Worm (Caenorhabditis elegans) whole organism, L4 larva: Measurements from ENCODE around the gene arl-1.

Experiments used
- F10B5.3 ChIP-seq: sonication (generic microtip); optimal IDR thresholded peaks from 2 replicates; lab custom pipeline; 2016; ENCODE audit warnings: mild to moderate bottlenecking, missing genetic modification characterization, missing compliant biosample characterization
- F26F4.8 ChIP-seq: fragments of 200-800 bp; sonication (Bioruptor generic); conservative IDR thresholded peaks from 2 replicates; pipeline ENCODE4 v1.3.6; 2022; ENCODE audit warnings: missing genetic modification characterization, missing compliant biosample characterization
- F49E8.2 ChIP-seq: sonication (generic microtip); optimal IDR thresholded peaks from 2 replicates; lab custom pipeline; 2016; ENCODE audit warnings: missing compliant biosample characterization, mild to moderate bottlenecking, missing genetic modification characterization, borderline replicate concordance
- R02D3.7 ChIP-seq: fragments of 150-350 bp; sonication (generic microtip); optimal IDR thresholded peaks from 3 replicates; lab custom pipeline; 2014; ENCODE audit warnings: missing biosample characterization, missing genetic modification characterization
- T26A8.4 ChIP-seq: fragments of 200-800 bp; sonication (Bioruptor generic); IDR thresholded peaks from 2 replicates; pipeline ENCODE4 v1.3.6; 2022; ENCODE audit warnings: missing genetic modification characterization, missing compliant biosample characterization
- Y105C5A.15 ChIP-seq: fragments of 200-800 bp; sonication (Bioruptor generic); IDR thresholded peaks from 2 replicates; pipeline ENCODE4 v1.3.6; 2022; ENCODE audit warnings: missing genetic modification characterization, missing compliant biosample characterization
- Y48G9A.11 ChIP-seq: fragments of 200-800 bp; sonication (Bioruptor generic); IDR thresholded peaks from 2 replicates; pipeline ENCODE4 v1.3.6; 2022; ENCODE audit warnings: missing genetic modification reagents, missing genetic modification characterization, missing compliant biosample characterization
- Y5F2A.4 ChIP-seq: fragments of 200-800 bp; sonication (Bioruptor generic); optimal IDR thresholded peaks from 2 replicates; lab custom pipeline; 2018; ENCODE audit warnings: mild to moderate bottlenecking, missing genetic modification characterization, missing compliant biosample characterization
- Y75B8A.6 ChIP-seq: fragments of 200-800 bp; sonication (Bioruptor generic); IDR thresholded peaks from 2 replicates; pipeline ENCODE4 v1.3.6; 2022; ENCODE audit warnings: missing genetic modification reagents, missing genetic modification characterization, missing compliant biosample characterization
- ZK337.2 ChIP-seq: fragments of 200-800 bp; sonication (Bioruptor generic); IDR thresholded peaks from 2 replicates; pipeline ENCODE4 v1.3.6; 2022; ENCODE audit warnings: missing genetic modification reagents, missing genetic modification characterization, missing compliant biosample characterization
- ZK546.5 ChIP-seq, 2 experiments: sonication (generic microtip); optimal IDR thresholded peaks; 2 replicates each; lab custom pipeline; 2017; ENCODE audit warnings: missing biosample characterization in 2 of 2, missing genetic modification characterization in 2 of 2
- aha-1 ChIP-seq: fragments of 150-350 bp; peaks from one replicate; lab custom pipeline; 2014; ENCODE audit warnings: missing biosample characterization, missing genetic modification characterization
- ama-1 ChIP-seq: fragments of 150-350 bp; optimal IDR thresholded peaks from 2 replicates; lab custom pipeline; 2014; ENCODE audit warnings: inconsistent platforms, mixed read lengths
- ceh-20 ChIP-seq: fragments of 200-800 bp; sonication (Bioruptor generic); IDR thresholded peaks from 2 replicates; pipeline ENCODE4 v1.3.6; 2022; ENCODE audit warnings: missing genetic modification reagents, missing genetic modification characterization, missing compliant biosample characterization
- ceh-28 ChIP-seq: fragments of 150-350 bp; optimal IDR thresholded peaks from 2 replicates; lab custom pipeline; 2014; ENCODE audit warnings: missing biosample characterization, missing genetic modification reagents, missing genetic modification characterization
- ceh-44 ChIP-seq: fragments of 200-800 bp; sonication (Bioruptor generic); IDR thresholded peaks from 2 replicates; pipeline ENCODE4 v1.3.6; 2022; ENCODE audit warnings: missing genetic modification reagents, missing genetic modification characterization, missing compliant biosample characterization
- cey-2 ChIP-seq: sonication (generic microtip); optimal IDR thresholded peaks from 3 replicates; lab custom pipeline; 2017; ENCODE audit warnings: missing genetic modification characterization, mild to moderate bottlenecking, missing compliant biosample characterization, antibody characterized with exemption, borderline replicate concordance; ENCODE audit not compliant: insufficient read depth
- ctbp-1 ChIP-seq: fragments of 200-800 bp; sonication (Bioruptor generic); IDR thresholded peaks from 2 replicates; pipeline ENCODE4 v1.3.6; 2022; ENCODE audit warnings: missing genetic modification reagents, missing genetic modification characterization, missing compliant biosample characterization
- daf-19 ChIP-seq: fragments of 200-800 bp; sonication (Bioruptor generic); conservative IDR thresholded peaks from 2 replicates; pipeline ENCODE4 v1.3.6; 2022; ENCODE audit warnings: missing genetic modification characterization, missing compliant biosample characterization
- daf-8 ChIP-seq: fragments of 200-800 bp; sonication (Bioruptor generic); IDR thresholded peaks from 2 replicates; pipeline ENCODE4 v1.3.6; 2022; ENCODE audit warnings: missing genetic modification characterization, missing compliant biosample characterization
- dmd-8 ChIP-seq: fragments of 200-800 bp; sonication (Bioruptor generic); IDR thresholded peaks from 2 replicates; pipeline ENCODE4 v1.3.6; 2022; ENCODE audit warnings: missing genetic modification characterization, missing compliant biosample characterization
- duxl-1 ChIP-seq: sonication (generic microtip); optimal IDR thresholded peaks from 2 replicates; lab custom pipeline; 2016; ENCODE audit warnings: mild to moderate bottlenecking, missing genetic modification characterization, moderate library complexity, missing compliant biosample characterization; ENCODE audit not compliant: poor library complexity
- egl-43 ChIP-seq: fragments of 200-800 bp; sonication (Bioruptor generic); IDR thresholded peaks from 2 replicates; pipeline ENCODE4 v1.3.6; 2022; ENCODE audit warnings: missing genetic modification reagents, missing genetic modification characterization, missing compliant biosample characterization
- fkh-10 ChIP-seq: fragments of 150-350 bp; optimal IDR thresholded peaks from 2 replicates; lab custom pipeline; 2014; ENCODE audit warnings: missing biosample characterization, missing genetic modification reagents, missing genetic modification characterization
- fos-1 ChIP-seq: fragments of 150-350 bp; optimal IDR thresholded peaks from 2 replicates; lab custom pipeline; 2014; ENCODE audit warnings: missing biosample characterization, missing genetic modification characterization
- hmg-1.1 ChIP-seq: fragments of 200-800 bp; sonication (Bioruptor generic); IDR thresholded peaks from 2 replicates; pipeline ENCODE4 v1.3.6; 2022; ENCODE audit warnings: missing genetic modification reagents, missing genetic modification characterization, missing compliant biosample characterization
- lim-7 ChIP-seq: fragments of 200-800 bp; sonication (Bioruptor generic); IDR thresholded peaks from 2 replicates; pipeline ENCODE4 v1.3.6; 2022; ENCODE audit warnings: missing genetic modification characterization, missing compliant biosample characterization
- lin-13 ChIP-seq: fragments of 150-350 bp; optimal IDR thresholded peaks from 2 replicates; lab custom pipeline; 2014; ENCODE audit warnings: missing biosample characterization, missing genetic modification reagents, missing genetic modification characterization
- lin-29 ChIP-seq: fragments of 200-800 bp; sonication (Bioruptor generic); IDR thresholded peaks from 2 replicates; pipeline ENCODE4 v1.3.6; 2022; ENCODE audit warnings: missing genetic modification reagents, missing genetic modification characterization, missing compliant biosample characterization
- madf-5 ChIP-seq, 2 experiments: fragments of 200-800 bp; sonication (Bioruptor generic); IDR thresholded peaks; 2 replicates each; pipeline ENCODE4 v1.3.6; 2022; ENCODE audit warnings: missing compliant biosample characterization in 2 of 2, missing genetic modification characterization in 2 of 2
- madf-9 ChIP-seq: fragments of 200-800 bp; sonication (Bioruptor generic); conservative IDR thresholded peaks from 2 replicates; pipeline ENCODE4 v1.3.6; 2022; ENCODE audit warnings: missing genetic modification reagents, missing genetic modification characterization, missing compliant biosample characterization
- mdl-1 ChIP-seq, 2 experiments: fragments of 150-350 bp in 1 of 2; sonication (generic microtip) in 1 of 2; optimal IDR thresholded peaks; 2 replicates each; lab custom pipeline; 2014 to 2017; ENCODE audit warnings: missing biosample characterization in 2 of 2, missing genetic modification characterization in 2 of 2
- mdt-29 ChIP-seq: fragments of 200-800 bp; sonication (Bioruptor generic); IDR thresholded peaks from 2 replicates; pipeline ENCODE4 v1.3.6; 2022; ENCODE audit warnings: missing genetic modification reagents, missing genetic modification characterization, missing compliant biosample characterization
- mxl-2 ChIP-seq: fragments of 200-800 bp; sonication (Bioruptor generic); conservative IDR thresholded peaks from 2 replicates; pipeline ENCODE4 v1.3.6; 2022; ENCODE audit warnings: missing genetic modification reagents, missing genetic modification characterization, missing compliant biosample characterization
- nhr-6 ChIP-seq: fragments of 150-350 bp; optimal IDR thresholded peaks from 2 replicates; lab custom pipeline; 2014; ENCODE audit warnings: missing biosample characterization, missing genetic modification characterization
- nhr-77 ChIP-seq: fragments of 150-350 bp; optimal IDR thresholded peaks from 2 replicates; lab custom pipeline; 2014; ENCODE audit warnings: missing biosample characterization, missing genetic modification characterization
- pha-4 ChIP-seq, 2 experiments: fragments of 150-350 bp in 1 of 2; fragments of 200-800 bp in 1 of 2; sonication (Bioruptor generic) in 1 of 2; IDR thresholded peaks in 1 of 2; optimal IDR thresholded peaks in 1 of 2; 2 replicates each; pipeline versions ENCODE4 v1.3.6 to Lab custom; 2014 to 2022; ENCODE audit warnings: missing genetic modification characterization in 2 of 2, missing genetic modification reagents in 2 of 2, missing biosample characterization in 1 of 2, missing compliant biosample characterization in 1 of 2
- pqm-1 ChIP-seq: sonication (generic microtip); optimal IDR thresholded peaks from 2 replicates; lab custom pipeline; 2017; ENCODE audit warnings: missing biosample characterization, missing genetic modification characterization
- sdz-12 ChIP-seq: fragments of 200-800 bp; sonication (Bioruptor generic); optimal IDR thresholded peaks from 2 replicates; lab custom pipeline; 2018; ENCODE audit warnings: mild to moderate bottlenecking, missing genetic modification characterization, missing compliant biosample characterization
- snpc-1.2 ChIP-seq: fragments of 200-800 bp; sonication (Bioruptor generic); IDR thresholded peaks from 2 replicates; pipeline ENCODE4 v1.3.6; 2022; ENCODE audit warnings: missing genetic modification reagents, missing genetic modification characterization, missing compliant biosample characterization
- tag-97 ChIP-seq: fragments of 200-800 bp; sonication (Bioruptor generic); IDR thresholded peaks from 2 replicates; pipeline ENCODE4 v1.3.6; 2022; ENCODE audit warnings: missing genetic modification characterization, missing compliant biosample characterization
- tra-1 ChIP-seq: fragments of 200-800 bp; sonication (Bioruptor generic); IDR thresholded peaks from 2 replicates; pipeline ENCODE4 v1.3.6; 2022; ENCODE audit warnings: missing genetic modification reagents, missing genetic modification characterization, missing compliant biosample characterization
- unc-39 ChIP-seq: sonication (generic microtip); optimal IDR thresholded peaks from 2 replicates; lab custom pipeline; 2017; ENCODE audit warnings: missing biosample characterization, missing genetic modification characterization
- vab-7 ChIP-seq: fragments of 200-800 bp; sonication (Bioruptor generic); IDR thresholded peaks from 2 replicates; pipeline ENCODE4 v1.3.6; 2022; ENCODE audit warnings: missing genetic modification reagents, missing genetic modification characterization, missing compliant biosample characterization
- zag-1 ChIP-seq: fragments of 150-350 bp; optimal IDR thresholded peaks from 2 replicates; lab custom pipeline; 2014; ENCODE audit warnings: missing biosample characterization, missing genetic modification characterization
- zfp-2 ChIP-seq: sonication (generic microtip); optimal IDR thresholded peaks from 2 replicates; lab custom pipeline; 2016; ENCODE audit warnings: mild to moderate bottlenecking, missing genetic modification characterization, missing compliant biosample characterization
- ztf-11 ChIP-seq: fragments of 150-350 bp; optimal IDR thresholded peaks from 2 replicates; lab custom pipeline; 2014; ENCODE audit warnings: missing biosample characterization, missing genetic modification characterization
- ztf-7 ChIP-seq: fragments of 150-350 bp; optimal IDR thresholded peaks from 2 replicates; lab custom pipeline; 2014; ENCODE audit warnings: missing biosample characterization, missing genetic modification characterization

The arl-1 gene

ce11 chrII:8561227-8561626 lies 20.6 kb upstream of the arl-1 start, which contains the start of gene iff-2 (continued):
- peak; percentile 92 for TF ChIP-seq mxl-2 (GFP tag; lab: Robert Waterston, UW)
- peak; percentile 99 for TF ChIP-seq nhr-77 (tag; lab: Kevin White, UChicago)
- TF ChIP-seq vab-7 = peak; percentile 93
- peak; percentile 58 for TF ChIP-seq fos-1 (tag; lab: Kevin White, UChicago)
- no peak for TF ChIP-seq F26F4.8
- TF ChIP-seq lin-13 (GFP tag; lab: Kevin White, UChicago) = peak; percentile 99
- TF ChIP-seq mdl-1 (tag; optimal IDR thresholded peaks at IDR 0.05; lab: Kevin White, UChicago) = peak; percentile 93 to 99
- peak; percentile 98 for TF ChIP-seq ctbp-1
- no peak; the same call in 1 of the 2 replicates for TF ChIP-seq dmd-8 (GFP tag; lab: Robert Waterston, UW)
- peak; percentile 50 for TF ChIP-seq R02D3.7 (tag; lab: Kevin White, UChicago)
- no peak; the same call in 1 of the 2 replicates for TF ChIP-seq egl-43
- peak; percentile 99 for TF ChIP-seq hmg-1.1 (GFP tag; lab: Robert Waterston, UW)
- peak; percentile 81 for TF ChIP-seq zag-1 (tag; lab: Kevin White, UChicago)
- peak; percentile 100 for TF ChIP-seq zfp-2 (tag; lab: Kevin White, UChicago)
- peak; percentile 99 for TF ChIP-seq nhr-6 (tag; lab: Kevin White, UChicago)
- TF ChIP-seq Y105C5A.15 (GFP tag; lab: Robert Waterston, UW) = no peak
- TF ChIP-seq ceh-20 = peak; percentile 98
- peak; percentile 87 for TF ChIP-seq ztf-7 (tag; lab: Kevin White, UChicago)
- peak; percentile 75 for TF ChIP-seq F10B5.3 (tag; lab: Kevin White, UChicago)
- peak in 1 of 2 experiments; percentile 89; a peak in 1 of 4 replicates for TF ChIP-seq madf-5 (GFP tag; IDR thresholded peaks at IDR 0.05; lab: Robert Waterston, UW)
- TF ChIP-seq fkh-10 (GFP tag; lab: Kevin White, UChicago) = peak; percentile 99
- TF ChIP-seq lin-29 (GFP tag; lab: Robert Waterston, UW) = peak; percentile 88
- TF ChIP-seq pqm-1 = peak; percentile 92
- peak; percentile 41 for TF ChIP-seq ceh-28
- TF ChIP-seq ZK337.2 (GFP tag; lab: Robert Waterston, UW) = peak; percentile 63; the same call in 1 of the 2 replicates
- TF ChIP-seq duxl-1 (tag; lab: Kevin White, UChicago) = peak; percentile 97
- peak; percentile 96 for TF ChIP-seq Y75B8A.6
- TF ChIP-seq mdt-29 (GFP tag; lab: Robert Waterston, UW) = no peak; the same call in none of the 2 replicates
- TF ChIP-seq Y48G9A.11 (GFP tag; lab: Robert Waterston, UW) = no peak; the same call in 1 of the 2 replicates
- TF ChIP-seq ZK546.5 (tag; optimal IDR thresholded peaks at IDR 0.05; lab: Kevin White, UChicago) = peak; percentile 47 to 92
- TF ChIP-seq unc-39 (tag; lab: Kevin White, UChicago) = no peak
- peak; percentile 98 for TF ChIP-seq tra-1
- peak; percentile 60 for TF ChIP-seq sdz-12 (GFP tag; lab: Kevin White, UChicago)
- TF ChIP-seq cey-2 (tag; lab: Kevin White, UChicago) = peak; percentile 85
- TF ChIP-seq, all 104 proteins: peak for 87

DNA sequence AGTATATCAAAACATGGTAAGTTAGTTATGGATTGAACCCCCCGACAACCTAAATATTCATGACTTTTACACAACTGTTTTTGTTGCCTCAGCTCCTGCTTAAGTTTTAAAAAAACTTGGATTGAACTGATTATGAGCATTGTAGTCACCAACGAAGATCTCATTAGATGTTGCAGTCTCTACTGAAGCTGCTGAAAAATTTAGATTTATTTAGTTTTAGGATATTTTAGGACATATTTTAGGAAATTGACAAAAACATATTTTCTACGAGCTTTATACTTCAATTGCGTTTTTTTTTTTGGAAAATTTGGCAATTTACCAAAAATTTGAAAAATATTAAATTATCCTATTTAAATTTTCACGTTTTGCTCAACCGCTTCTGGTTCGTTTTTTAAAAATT lies 19.8 kb upstream of the arl-1 start, which contains the start of gene F54C9.14:
Gene F54C9.14, plus strand, starts transcription at position 301 of the 400 bp plus-strand sequence.
- TF ChIP-seq pqm-1 (no peak), pha-4 (GFP tag; IDR thresholded peaks at IDR 0.05; lab: Robert Waterston, UW) (no peak), pha-4 (tag; optimal IDR thresholded peaks at IDR 0.05; lab: Kevin White, UChicago) (no peak), snpc-1.2 (GFP tag; lab: Robert Waterston, UW) (no peak), F49E8.2 (tag; lab: Kevin White, UChicago) (no peak), aha-1 (no peak), Y5F2A.4 (GFP tag; lab: Kevin White, UChicago) (no peak), lim-7 (GFP tag; lab: Robert Waterston, UW) (no peak), madf-5 (GFP tag; IDR thresholded peaks at IDR 0.05; lab: Robert Waterston, UW) (no peak), ama-1 (lab: Kevin White, UChicago) (no peak), unc-39 (tag; lab: Kevin White, UChicago) (no peak), daf-19 (GFP tag; lab: Robert Waterston, UW) (no peak), madf-9 (no peak), zag-1 (tag; lab: Kevin White, UChicago) (no peak), duxl-1 (tag; lab: Kevin White, UChicago) (no peak), T26A8.4 (GFP tag; lab: Robert Waterston, UW) (no peak), ztf-11 (tag; lab: Kevin White, UChicago) (no peak), tag-97 (no peak), ceh-44 (GFP tag; lab: Robert Waterston, UW) (no peak), daf-8 (GFP tag; lab: Robert Waterston, UW) (no peak)
- TF ChIP-seq, all 104 proteins: peak for 0
